Fruit fly (Drosophila melanogaster) whole organism, prepupa: ENCODE measurements around the gene ais.

ENCODE experiments used
- Blimp-1 ChIP-seq: fragments of 200-800 bp; sonication (Bioruptor generic); optimal IDR thresholded peaks from 3 replicates; lab custom pipeline; 2017; ENCODE audit warnings: missing biosample characterization, missing genetic modification characterization, mild to moderate bottlenecking, moderate library complexity, missing genetic modification reagents
- CG11294 ChIP-seq: fragments of 200-800 bp; sonication (Bioruptor generic); IDR thresholded peaks from 2 replicates; pipeline ENCODE4 v1.3.6; 2022; ENCODE audit warnings: missing biosample characterization, missing genetic modification characterization
- CG11902 ChIP-seq: fragments of 200-800 bp; sonication (Bioruptor generic); optimal IDR thresholded peaks from 3 replicates; lab custom pipeline; 2016; ENCODE audit warnings: missing biosample characterization, missing genetic modification characterization
- CG15336 ChIP-seq: fragments of 200-800 bp; sonication (Bioruptor generic); IDR thresholded peaks from 2 replicates; pipeline ENCODE4 v1.3.6; 2022; ENCODE audit warnings: missing biosample characterization, missing genetic modification characterization
- CG1621 ChIP-seq: fragments of 200-800 bp; sonication (Bioruptor generic); optimal IDR thresholded peaks from 3 replicates; lab custom pipeline; 2018; ENCODE audit warnings: missing biosample characterization, mild to moderate bottlenecking, missing genetic modification characterization
- CG34406 ChIP-seq: fragments of 200-800 bp; sonication (Bioruptor generic); optimal IDR thresholded peaks from 3 replicates; lab custom pipeline; 2016; ENCODE audit warnings: missing biosample characterization, missing genetic modification characterization
- CG3919 ChIP-seq: fragments of 200-800 bp; sonication (Bioruptor generic); optimal IDR thresholded peaks from 3 replicates; lab custom pipeline; 2016; ENCODE audit warnings: missing biosample characterization, missing genetic modification characterization
- CG4318 ChIP-seq: fragments of 200-800 bp; sonication (Bioruptor generic); optimal IDR thresholded peaks from 3 replicates; lab custom pipeline; 2017; ENCODE audit warnings: missing biosample characterization, mild to moderate bottlenecking, missing genetic modification characterization
- CG6163 ChIP-seq: fragments of 200-800 bp; sonication (Bioruptor generic); IDR thresholded peaks from 3 replicates; pipeline ENCODE4 v1.3.6; 2022; ENCODE audit warnings: missing biosample characterization, missing genetic modification characterization
- CG6792 ChIP-seq: fragments of 200-800 bp; sonication (Bioruptor generic); optimal IDR thresholded peaks from 3 replicates; lab custom pipeline; 2016; ENCODE audit warnings: missing biosample characterization, missing genetic modification characterization
- CG6854 ChIP-seq: fragments of 200-800 bp; sonication (Bioruptor generic); optimal IDR thresholded peaks from 2 replicates; lab custom pipeline; 2017; ENCODE audit warnings: missing biosample characterization, mild to moderate bottlenecking, missing genetic modification characterization
- CG7368 ChIP-seq: fragments of 200-800 bp; sonication (Bioruptor generic); optimal IDR thresholded peaks from 3 replicates; lab custom pipeline; 2016; ENCODE audit warnings: missing biosample characterization, missing genetic modification characterization
- CG8119 ChIP-seq: fragments of 200-800 bp; sonication (Bioruptor generic); IDR thresholded peaks from 3 replicates; pipeline ENCODE4 v1.3.6; 2022; ENCODE audit warnings: missing biosample characterization, missing genetic modification characterization
- CG8319 ChIP-seq: fragments of 200-800 bp; sonication (Bioruptor generic); optimal IDR thresholded peaks from 3 replicates; lab custom pipeline; 2016; ENCODE audit warnings: missing biosample characterization, missing genetic modification characterization
- CG8632 ChIP-seq: fragments of 200-800 bp; sonication (Bioruptor generic); optimal IDR thresholded peaks from 3 replicates; lab custom pipeline; 2016; ENCODE audit warnings: missing biosample characterization, missing genetic modification characterization
- CG9139 ChIP-seq: fragments of 200-800 bp; sonication (Bioruptor generic); optimal IDR thresholded peaks from 3 replicates; lab custom pipeline; 2017; ENCODE audit warnings: missing biosample characterization, mild to moderate bottlenecking, missing genetic modification characterization
- Eip75B ChIP-seq: fragments of 200-800 bp; sonication (Bioruptor generic); optimal IDR thresholded peaks from 3 replicates; lab custom pipeline; 2016; ENCODE audit warnings: missing biosample characterization, missing genetic modification characterization
- Eip78C ChIP-seq: fragments of 200-800 bp; sonication (Bioruptor generic); peaks from one replicate; lab custom pipeline; 2016; ENCODE audit warnings: missing biosample characterization, missing genetic modification characterization
- Eip93F ChIP-seq: fragments of 200-800 bp; sonication (Bioruptor generic); optimal IDR thresholded peaks from 2 replicates; lab custom pipeline; 2016; ENCODE audit warnings: missing biosample characterization, mild to moderate bottlenecking, missing genetic modification characterization
- Ets21C ChIP-seq: fragments of 200-800 bp; sonication (Bioruptor generic); optimal IDR thresholded peaks from 3 replicates; lab custom pipeline; 2016; ENCODE audit warnings: missing biosample characterization, missing genetic modification characterization
- Ets96B ChIP-seq: fragments of 200-800 bp; optimal IDR thresholded peaks from 2 replicates; lab custom pipeline; 2019; ENCODE audit warnings: missing biosample characterization, mild to moderate bottlenecking, missing genetic modification characterization, moderate library complexity
- Hr4 ChIP-seq: fragments of 200-800 bp; sonication (Bioruptor generic); optimal IDR thresholded peaks from 3 replicates; lab custom pipeline; 2016; ENCODE audit warnings: missing biosample characterization, missing genetic modification characterization
- Lpt ChIP-seq: fragments of 200-800 bp; sonication (Bioruptor generic); optimal IDR thresholded peaks from 3 replicates; lab custom pipeline; 2016; ENCODE audit warnings: missing biosample characterization, missing genetic modification characterization
- Met ChIP-seq: fragments of 200-800 bp; sonication (Bioruptor generic); optimal IDR thresholded peaks from 3 replicates; lab custom pipeline; 2016; ENCODE audit warnings: missing biosample characterization, missing genetic modification characterization
- OdsH ChIP-seq: fragments of 200-800 bp; sonication (Bioruptor generic); optimal IDR thresholded peaks from 3 replicates; lab custom pipeline; 2016; ENCODE audit warnings: missing biosample characterization, missing genetic modification characterization
- Smox ChIP-seq: fragments of 200-800 bp; sonication (Bioruptor generic); optimal IDR thresholded peaks from 3 replicates; lab custom pipeline; 2016; ENCODE audit warnings: missing biosample characterization, missing genetic modification characterization
- Sox15 ChIP-seq: fragments of 200-800 bp; sonication (Bioruptor generic); optimal IDR thresholded peaks from 3 replicates; lab custom pipeline; 2016; ENCODE audit warnings: missing biosample characterization, missing genetic modification characterization
- acj6 ChIP-seq: fragments of 200-800 bp; sonication (Bioruptor generic); optimal IDR thresholded peaks from 3 replicates; lab custom pipeline; 2016; ENCODE audit warnings: missing biosample characterization, missing genetic modification characterization
- cyc ChIP-seq: fragments of 200-800 bp; sonication (Bioruptor generic); optimal IDR thresholded peaks from 3 replicates; lab custom pipeline; 2016; ENCODE audit warnings: missing biosample characterization, missing genetic modification characterization
- eg ChIP-seq: fragments of 200-800 bp; sonication (Bioruptor generic); IDR thresholded peaks from 3 replicates; pipeline ENCODE4 v1.3.6; 2022; ENCODE audit warnings: missing biosample characterization, missing genetic modification characterization
- esn ChIP-seq: fragments of 200-800 bp; sonication (Bioruptor generic); optimal IDR thresholded peaks from 2 replicates; lab custom pipeline; 2016; ENCODE audit warnings: missing biosample characterization, mild to moderate bottlenecking, missing genetic modification characterization, moderate library complexity
- fd85E ChIP-seq: fragments of 200-800 bp; sonication (Bioruptor generic); optimal IDR thresholded peaks from 3 replicates; lab custom pipeline; 2016; ENCODE audit warnings: missing biosample characterization, missing genetic modification characterization
- lz ChIP-seq: fragments of 200-800 bp; sonication (Bioruptor generic); optimal IDR thresholded peaks from 3 replicates; lab custom pipeline; 2016; ENCODE audit warnings: missing biosample characterization, missing genetic modification characterization
- net ChIP-seq: fragments of 200-800 bp; sonication (Bioruptor generic); optimal IDR thresholded peaks from 3 replicates; lab custom pipeline; 2016; ENCODE audit warnings: missing biosample characterization, missing genetic modification characterization
- pdm3 ChIP-seq: fragments of 200-800 bp; sonication (Bioruptor generic); optimal IDR thresholded peaks from 3 replicates; lab custom pipeline; 2016; ENCODE audit warnings: missing biosample characterization, missing genetic modification characterization
- salr ChIP-seq, 2 experiments: fragments of 200-800 bp; sonication (Bioruptor generic); optimal IDR thresholded peaks; 3 replicates each; lab custom pipeline; 2016 to 2018; ENCODE audit warnings: missing biosample characterization in 2 of 2, missing genetic modification characterization in 2 of 2, mild to moderate bottlenecking in 1 of 2
- spab ChIP-seq: fragments of 200-800 bp; sonication (Bioruptor generic); optimal IDR thresholded peaks from 2 replicates; lab custom pipeline; 2017; ENCODE audit warnings: missing biosample characterization, mild to moderate bottlenecking, missing genetic modification characterization, missing genetic modification reagents
- ss ChIP-seq, 2 experiments: fragments of 200-800 bp; sonication (Bioruptor generic); optimal IDR thresholded peaks; 2 replicates in 1 of 2; 3 replicates in 1 of 2; lab custom pipeline; 2017 to 2018; ENCODE audit warnings: mild to moderate bottlenecking in 2 of 2, missing biosample characterization in 2 of 2, missing genetic modification characterization in 2 of 2, moderate library complexity in 1 of 2
- svp ChIP-seq: fragments of 200-800 bp; sonication (Bioruptor generic); peaks from one replicate; lab custom pipeline; 2016; ENCODE audit warnings: missing biosample characterization, missing genetic modification characterization
- topi ChIP-seq: fragments of 200-800 bp; sonication (Bioruptor generic); optimal IDR thresholded peaks from 3 replicates; lab custom pipeline; 2016; ENCODE audit warnings: missing biosample characterization, missing genetic modification characterization
- vri ChIP-seq: fragments of 200-800 bp; sonication (Bioruptor generic); optimal IDR thresholded peaks from 3 replicates; lab custom pipeline; 2016; ENCODE audit warnings: missing biosample characterization, mild to moderate bottlenecking, missing genetic modification characterization

The ais gene

DNA sequence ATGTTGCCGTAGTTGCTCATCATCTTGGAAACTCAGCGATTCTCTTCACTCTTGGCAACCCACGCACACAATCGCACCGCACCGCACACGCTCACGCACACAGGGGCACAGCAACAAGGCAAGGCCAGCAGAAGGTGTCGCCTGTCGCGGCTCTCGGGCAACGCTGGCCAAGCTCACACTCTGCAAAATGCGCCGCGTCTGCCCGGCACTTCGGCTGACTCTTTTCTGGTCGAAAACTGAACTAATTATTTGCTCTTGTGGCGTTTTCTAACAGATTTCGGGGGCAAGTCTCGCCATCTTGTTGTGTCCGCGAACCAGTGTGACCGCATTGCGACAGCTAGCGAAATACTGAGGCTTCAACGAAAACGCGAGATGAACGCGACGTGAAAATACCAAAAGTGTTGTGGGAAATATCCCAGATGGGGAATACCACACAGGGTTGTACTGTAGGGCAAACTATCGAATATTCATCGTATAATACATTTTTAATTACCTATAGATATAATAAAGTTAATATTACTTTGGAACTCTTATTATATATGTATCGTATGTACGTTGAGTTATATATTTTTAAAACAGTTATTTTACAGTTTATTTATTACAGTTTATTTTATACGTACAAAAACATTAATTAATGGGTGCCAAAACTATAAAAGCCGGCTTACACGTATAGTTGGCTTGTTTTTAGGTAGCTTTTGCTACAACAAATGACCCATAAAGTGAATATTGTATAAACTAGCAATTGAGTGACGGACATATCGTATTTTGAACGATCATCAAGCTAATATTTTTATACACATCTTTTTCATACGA is 41.9 kb upstream of the ais start, which contains the start of the genes MED19 and CG7430:
Gene MED19 (minus strand): TSS at position 333 of the 813 bp plus-strand sequence.
Gene CG7430 (plus strand): TSS at position 748 of the 813 bp plus-strand sequence.
- TF ChIP-seq eg (peak; percentile 29; the same call in 1 of the 3 replicates), Eip78C (GFP tag; lab: Kevin White, UChicago) (peak; percentile 56), cyc (GFP tag; lab: Kevin White, UChicago) (peak; percentile 2), Hr4 (GFP tag; lab: Kevin White, UChicago) (no peak), CG34406 (GFP tag; lab: Kevin White, UChicago) (no peak), Sox15 (no peak), CG3919 (GFP tag; lab: Kevin White, UChicago) (no peak), Met (GFP tag; lab: Kevin White, UChicago) (no peak), ss (GFP tag; optimal IDR thresholded peaks at IDR 0.05; lab: Kevin White, UChicago) (peak in 1 of 2 experiments; percentile 64), CG4318 (GFP tag; lab: Kevin White, UChicago) (no peak), CG8632 (peak; percentile 7), CG6792 (GFP tag; lab: Kevin White, UChicago) (no peak), OdsH (GFP tag; lab: Kevin White, UChicago) (no peak), spab (GFP tag; lab: Kevin White, UChicago) (no peak), CG6854 (GFP tag; lab: Kevin White, UChicago) (peak; percentile 79), Eip75B (GFP tag; lab: Kevin White, UChicago) (no peak), acj6 (GFP tag; lab: Kevin White, UChicago) (no peak), CG11902 (GFP tag; lab: Kevin White, UChicago) (no peak), pdm3 (GFP tag; lab: Kevin White, UChicago) (no peak), CG1621 (peak; percentile 10), CG9139 (GFP tag; lab: Kevin White, UChicago) (no peak), Ets21C (GFP tag; lab: Kevin White, UChicago) (no peak), CG8319 (GFP tag; lab: Kevin White, UChicago) (no peak), lz (peak; percentile 19), Ets96B (tag; lab: Kevin White, UChicago) (no peak), CG8119 (GFP tag; lab: Robert Waterston, UW) (peak; percentile 33; the same call in 1 of the 3 replicates), CG15336 (GFP tag; lab: Robert Waterston, UW) (peak; percentile 51; the same call in 1 of the 2 replicates), Smox (no peak), net (no peak), Blimp-1 (GFP tag; lab: Kevin White, UChicago) (no peak), svp (peak; percentile 69), Eip93F (GFP tag; lab: Kevin White, UChicago) (no peak), CG11294 (GFP tag; lab: Robert Waterston, UW) (no peak), Lpt (GFP tag; lab: Kevin White, UChicago) (no peak), topi (no peak), CG7368 (GFP tag; lab: Kevin White, UChicago) (no peak), salr (GFP tag; optimal IDR thresholded peaks at IDR 0.05; lab: Kevin White, UChicago) (no peak), fd85E (GFP tag; lab: Kevin White, UChicago) (no peak), CG6163 (GFP tag; lab: Robert Waterston, UW) (peak; percentile 46; the same call in 1 of the 3 replicates), vri (GFP tag; lab: Kevin White, UChicago) (peak; percentile 23), esn (GFP tag; lab: Kevin White, UChicago) (peak; percentile 20)
